Fruit fly (Drosophila melanogaster): ENCODE data around the gene Cp15.
A peak's percentile ranks its signal among the peaks of the same experiment; 100 is the strongest.

Cp15 gene

dm6 chr3L:8767876-8768275, 39.6 kb downstream of the Cp15 start (continued):
- TF ChIP-seq Dfd (GFP tag; optimal IDR thresholded peaks at IDR 0.05) (no peak), trem (tag; optimal IDR thresholded peaks at IDR 0.05) (no peak), pnt (GFP tag; optimal IDR thresholded peaks at IDR 0.05) (no peak), CG17802 (tag; optimal IDR thresholded peaks at IDR 0.05) (no peak), tin (GFP tag; optimal IDR thresholded peaks at IDR 0.05) (peak; percentile 14), CG10274 (GFP tag; optimal IDR thresholded peaks at IDR 0.05) (peak; percentile 31), CG17829 (tag; optimal IDR thresholded peaks at IDR 0.05) (no peak), slou (GFP tag; optimal IDR thresholded peaks at IDR 0.05) (no peak), stwl (tag; optimal IDR thresholded peaks at IDR 0.05) (no peak), ERR (GFP tag; optimal IDR thresholded peaks at IDR 0.05) (no peak), pho (GFP tag; optimal IDR thresholded peaks at IDR 0.05) (peak; percentile 42), CG30431 (GFP tag; optimal IDR thresholded peaks at IDR 0.05) (no peak), CG9727 (GFP tag; optimal IDR thresholded peaks at IDR 0.05) (peak; percentile 57), CG8388 (GFP tag; optimal IDR thresholded peaks at IDR 0.05) (peak; percentile 74), CG13624 (GFP tag; optimal IDR thresholded peaks at IDR 0.05) (peak; percentile 21), Poxn (GFP tag; IDR thresholded peaks at IDR 0.05) (0 out of 2 replicates have a peak, but pooled peaks have one; percentile 36), CG31224 (GFP tag; IDR thresholded peaks at IDR 0.05) (no peak), nau (GFP tag; optimal IDR thresholded peaks at IDR 0.05) (peak; percentile 25), CG2120 (GFP tag; optimal IDR thresholded peaks at IDR 0.05) (peak; percentile 81), gro (GFP tag; optimal IDR thresholded peaks at IDR 0.05) (no peak), CG32767 (GFP tag; IDR thresholded peaks at IDR 0.05) (peak; percentile 48; the same call in 1 of the 2 replicates), CG11695 (GFP tag; IDR thresholded peaks at IDR 0.05) (peak; percentile 55; the same call in 1 of the 3 replicates), Meics (GFP tag; optimal IDR thresholded peaks at IDR 0.05) (peak; percentile 73), Side (GFP tag; optimal IDR thresholded peaks at IDR 0.05) (peak; percentile 32), chn (GFP tag; optimal IDR thresholded peaks at IDR 0.05) (no peak), toy (GFP tag; IDR thresholded peaks at IDR 0.05) (no peak), Lhr (GFP tag; optimal IDR thresholded peaks at IDR 0.05) (no peak), fd102C (GFP tag; optimal IDR thresholded peaks at IDR 0.05) (no peak), Adf1 (GFP tag; IDR thresholded peaks at IDR 0.05) (peak; percentile 59), CG2129 (GFP tag; IDR thresholded peaks at IDR 0.05; ENCODE audit: partially characterized antibody) (no peak), Scr (GFP tag; IDR thresholded peaks at IDR 0.05; ENCODE audit: partially characterized antibody) (no peak), zfh2 (GFP tag; optimal IDR thresholded peaks at IDR 0.05) (peak; percentile 72), Oaz (GFP tag; IDR thresholded peaks at IDR 0.05) (no peak), CG4404 (GFP tag; IDR thresholded peaks at IDR 0.05) (no peak), al (GFP tag; IDR thresholded peaks at IDR 0.05) (peak; percentile 17; the same call in 1 of the 2 replicates), pros (GFP tag; optimal IDR thresholded peaks at IDR 0.05) (no peak), kah (GFP tag; optimal IDR thresholded peaks at IDR 0.05) (no peak), CG12744 (GFP tag; optimal IDR thresholded peaks at IDR 0.05) (peak; percentile 14), Aef1 (GFP tag; IDR thresholded peaks at IDR 0.05) (no peak; the same call in 2 of the 3 replicates), Jarid2 (GFP tag; optimal IDR thresholded peaks at IDR 0.05) (no peak), bcd (GFP tag; optimal IDR thresholded peaks at IDR 0.05) (peak; percentile 54), sc (optimal IDR thresholded peaks at IDR 0.05) (no peak), sc (GFP tag; optimal IDR thresholded peaks at IDR 0.05) (no peak), HHEX (GFP tag; optimal IDR thresholded peaks at IDR 0.05) (peak; percentile 54), CG10543 (GFP tag; optimal IDR thresholded peaks at IDR 0.05) (no peak), Fer3 (tag; optimal IDR thresholded peaks at IDR 0.05) (peak; percentile 35), MESR4 (GFP tag; optimal IDR thresholded peaks at IDR 0.05) (no peak), pzg (GFP tag; optimal IDR thresholded peaks at IDR 0.05) (no peak), abd-A (tag; optimal IDR thresholded peaks at IDR 0.05) (no peak), klu (GFP tag; IDR thresholded peaks at IDR 0.05) (no peak), CG12071 (GFP tag; optimal IDR thresholded peaks at IDR 0.05) (peak; percentile 12), CG10366 (GFP tag; IDR thresholded peaks at IDR 0.05) (no peak)

All from whole organism, embryonic.